Worm (Caenorhabditis elegans) whole organism, L1 larva: ENCODE results near the gene srd-56.

ENCODE experiments used
- C04F5.9 ChIP-seq: sonication (generic microtip); optimal IDR thresholded peaks from 2 replicates; lab custom pipeline; 2016; ENCODE audit warnings: missing genetic modification characterization, missing compliant biosample characterization
- Y116A8C.19 ChIP-seq: sonication (generic microtip); optimal IDR thresholded peaks from 2 replicates; lab custom pipeline; 2016; ENCODE audit warnings: missing compliant biosample characterization, missing genetic modification characterization, borderline replicate concordance
- alr-1 ChIP-seq: fragments of 200-800 bp; sonication (Bioruptor generic); optimal IDR thresholded peaks from 2 replicates; lab custom pipeline; 2018; ENCODE audit warnings: borderline replicate concordance, mild to moderate bottlenecking, missing genetic modification characterization, missing compliant biosample characterization
- ama-1 ChIP-seq: fragments of 150-350 bp; optimal IDR thresholded peaks from 2 replicates; lab custom pipeline; 2014
- blmp-1 ChIP-seq: fragments of 150-350 bp; optimal IDR thresholded peaks from 2 replicates; lab custom pipeline; 2014; ENCODE audit warnings: missing biosample characterization, missing genetic modification characterization
- ceh-63 ChIP-seq: fragments of 200-800 bp; sonication (Bioruptor generic); optimal IDR thresholded peaks from 2 replicates; lab custom pipeline; 2018; ENCODE audit warnings: mild to moderate bottlenecking, missing genetic modification characterization, missing compliant biosample characterization
- ceh-90 ChIP-seq: sonication (generic microtip); optimal IDR thresholded peaks from 2 replicates; lab custom pipeline; 2016; ENCODE audit warnings: missing genetic modification characterization, missing compliant biosample characterization
- ces-1 ChIP-seq: fragments of 150-350 bp; optimal IDR thresholded peaks from 2 replicates; lab custom pipeline; 2014; ENCODE audit warnings: missing biosample characterization, missing genetic modification reagents, missing genetic modification characterization
- dpl-1 ChIP-seq, 3 experiments: fragments of 150-350 bp in 2 of 3; sonication (generic microtip) in 1 of 3; optimal IDR thresholded peaks; 2 replicates each; lab custom pipeline; 2014 to 2017; ENCODE audit warnings: missing biosample characterization in 3 of 3, missing genetic modification characterization in 3 of 3, missing genetic modification reagents in 3 of 3
- efl-1 ChIP-seq, 4 experiments: fragments of 150-350 bp; optimal IDR thresholded peaks in 3 of 4; peaks in 1 of 4; 1 replicate in 1 of 4; 2 replicates in 3 of 4; lab custom pipeline; 2014; ENCODE audit warnings: missing biosample characterization in 2 of 4, missing genetic modification characterization in 2 of 4, missing genetic modification reagents in 2 of 4
- egl-13 ChIP-seq: sonication (generic microtip); optimal IDR thresholded peaks from 2 replicates; lab custom pipeline; 2016; ENCODE audit warnings: missing genotype, missing genetic modification reagents, missing genetic modification characterization, missing compliant biosample characterization
- elt-2 ChIP-seq: sonication (generic microtip); optimal IDR thresholded peaks from 2 replicates; lab custom pipeline; 2016; ENCODE audit warnings: missing genetic modification characterization, mild to moderate bottlenecking, inconsistent platforms, missing compliant biosample characterization, missing genetic modification reagents
- fos-1 ChIP-seq: fragments of 150-350 bp; optimal IDR thresholded peaks from 2 replicates; lab custom pipeline; 2014; ENCODE audit warnings: missing biosample characterization, missing genetic modification characterization
- hlh-17 ChIP-seq: fragments of 200-800 bp; sonication (Bioruptor generic); optimal IDR thresholded peaks from 2 replicates; lab custom pipeline; 2018; ENCODE audit warnings: missing genetic modification characterization, mild to moderate bottlenecking, missing compliant biosample characterization, moderate library complexity, borderline replicate concordance
- irx-1 ChIP-seq: sonication (generic microtip); optimal IDR thresholded peaks from 2 replicates; lab custom pipeline; 2016; ENCODE audit warnings: missing genetic modification characterization, missing compliant biosample characterization
- lin-13 ChIP-seq: fragments of 150-350 bp; optimal IDR thresholded peaks from 2 replicates; lab custom pipeline; 2014; ENCODE audit warnings: missing biosample characterization, missing genetic modification reagents, missing genetic modification characterization
- lin-14 ChIP-seq: fragments of 200-800 bp; sonication (Bioruptor generic); optimal IDR thresholded peaks from 2 replicates; lab custom pipeline; 2018; ENCODE audit warnings: mild to moderate bottlenecking, missing genetic modification characterization, moderate library complexity, missing compliant biosample characterization
- lin-39 ChIP-seq: fragments of 150-350 bp; optimal IDR thresholded peaks from 2 replicates; lab custom pipeline; 2014; ENCODE audit warnings: missing biosample characterization, missing genetic modification reagents, missing genetic modification characterization
- lir-3 ChIP-seq: sonication (generic microtip); optimal IDR thresholded peaks from 2 replicates; lab custom pipeline; 2016; ENCODE audit warnings: mild to moderate bottlenecking, missing genetic modification characterization, moderate library complexity, missing compliant biosample characterization; ENCODE audit not compliant: poor library complexity
- mef-2 ChIP-seq: fragments of 150-350 bp; optimal IDR thresholded peaks from 2 replicates; lab custom pipeline; 2014; ENCODE audit warnings: missing biosample characterization, missing genetic modification characterization
- mep-1 ChIP-seq: fragments of 150-350 bp; optimal IDR thresholded peaks from 2 replicates; lab custom pipeline; 2014; ENCODE audit warnings: missing biosample characterization, missing genetic modification characterization
- nhr-11 ChIP-seq: fragments of 150-350 bp; optimal IDR thresholded peaks from 2 replicates; lab custom pipeline; 2014; ENCODE audit warnings: missing biosample characterization, missing genetic modification characterization
- nhr-12 ChIP-seq: sonication (generic microtip); optimal IDR thresholded peaks from 2 replicates; lab custom pipeline; 2017; ENCODE audit warnings: missing biosample characterization, missing genetic modification characterization
- nhr-20 ChIP-seq: sonication (generic microtip); optimal IDR thresholded peaks from 2 replicates; lab custom pipeline; 2016; ENCODE audit warnings: mild to moderate bottlenecking, missing genetic modification characterization, missing compliant biosample characterization
- nhr-71 ChIP-seq: sonication (generic microtip); optimal IDR thresholded peaks from 2 replicates; lab custom pipeline; 2016; ENCODE audit warnings: mild to moderate bottlenecking, missing genetic modification characterization, moderate library complexity, missing compliant biosample characterization
- nhr-76 ChIP-seq: sonication (generic microtip); optimal IDR thresholded peaks from 2 replicates; lab custom pipeline; 2017; ENCODE audit warnings: missing biosample characterization, missing genetic modification characterization
- nhr-77 ChIP-seq: fragments of 150-350 bp; optimal IDR thresholded peaks from 2 replicates; lab custom pipeline; 2014; ENCODE audit warnings: missing biosample characterization, missing genetic modification characterization
- nhr-90 ChIP-seq: sonication (generic microtip); optimal IDR thresholded peaks from 2 replicates; lab custom pipeline; 2016; ENCODE audit warnings: mild to moderate bottlenecking, missing genetic modification characterization, missing compliant biosample characterization; ENCODE audit not compliant: poor library complexity
- pqm-1 ChIP-seq: sonication (generic microtip); optimal IDR thresholded peaks from 3 replicates; lab custom pipeline; 2017; ENCODE audit warnings: missing biosample characterization, missing genetic modification characterization
- rnt-1 ChIP-seq: sonication (generic microtip); optimal IDR thresholded peaks from 2 replicates; lab custom pipeline; 2016; ENCODE audit warnings: mild to moderate bottlenecking, missing genetic modification characterization, moderate library complexity, missing compliant biosample characterization
- skn-1 ChIP-seq: fragments of 150-350 bp; optimal IDR thresholded peaks from 2 replicates; lab custom pipeline; 2014; ENCODE audit warnings: missing biosample characterization, missing genetic modification characterization
- snu-23 ChIP-seq: sonication (generic microtip); optimal IDR thresholded peaks from 2 replicates; lab custom pipeline; 2016; ENCODE audit warnings: missing genetic modification characterization, missing compliant biosample characterization
- unc-62 ChIP-seq: fragments of 150-350 bp; optimal IDR thresholded peaks from 2 replicates; lab custom pipeline; 2014; ENCODE audit warnings: missing biosample characterization, missing genetic modification reagents, missing genetic modification characterization
- unc-86 ChIP-seq: sonication (generic microtip); optimal IDR thresholded peaks from 2 replicates; lab custom pipeline; 2016; ENCODE audit warnings: missing genetic modification characterization, missing compliant biosample characterization
- vab-15 ChIP-seq: sonication (generic microtip); optimal IDR thresholded peaks from 2 replicates; lab custom pipeline; 2017; ENCODE audit warnings: missing genotype, mild to moderate bottlenecking, missing genetic modification characterization, missing compliant biosample characterization
- xbp-1 ChIP-seq: sonication (generic microtip); optimal IDR thresholded peaks from 2 replicates; lab custom pipeline; 2016; ENCODE audit warnings: missing genetic modification characterization, missing compliant biosample characterization
- zip-4 ChIP-seq: fragments of 200-800 bp; sonication (Bioruptor generic); optimal IDR thresholded peaks from 2 replicates; lab custom pipeline; 2018; ENCODE audit warnings: mild to moderate bottlenecking, missing genetic modification characterization, moderate library complexity, missing compliant biosample characterization
- ztf-11 ChIP-seq, 2 experiments: sonication (generic microtip); optimal IDR thresholded peaks; 2 replicates each; lab custom pipeline; 2016 to 2017; ENCODE audit warnings: missing genetic modification characterization in 2 of 2, missing biosample characterization in 1 of 2, missing compliant biosample characterization in 1 of 2
- ztf-4 ChIP-seq: fragments of 150-350 bp; optimal IDR thresholded peaks from 2 replicates; lab custom pipeline; 2014; ENCODE audit warnings: missing biosample characterization, missing genetic modification characterization

The srd-56 gene

DNA sequence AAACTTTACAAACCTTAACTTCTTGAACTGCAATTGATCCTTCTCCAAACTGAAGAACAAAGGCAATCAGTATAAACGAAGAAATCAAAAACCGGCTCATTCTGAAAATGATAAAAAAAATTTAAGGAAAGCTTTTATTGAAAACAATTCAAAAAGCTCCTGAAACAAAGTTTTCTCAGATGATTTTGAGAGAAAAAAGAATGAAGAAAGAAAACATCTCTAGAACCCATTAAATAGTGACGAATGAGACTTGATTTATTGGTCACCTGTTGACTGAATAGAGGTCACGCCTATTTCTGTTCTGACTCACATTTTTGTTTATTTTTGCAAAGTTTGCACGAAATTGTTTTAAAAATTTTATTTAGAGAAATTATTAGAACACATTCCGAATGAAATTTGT is 8.3 kb upstream of the srd-56 start, which contains the start of gene E04F6.8:
Gene E04F6.8 (minus strand): TSS at position 101 of the 400 bp plus-strand sequence.
- TF ChIP-seq ceh-63 (GFP tag; lab: Kevin White, UChicago) (no peak), lir-3 (tag; lab: Kevin White, UChicago) (peak; percentile 45), Y116A8C.19 (tag; lab: Kevin White, UChicago) (no peak), pqm-1 (tag; lab: Kevin White, UChicago) (no peak), egl-13 (tag; lab: Kevin White, UChicago) (no peak), unc-86 (tag; lab: Kevin White, UChicago) (no peak), lin-39 (tag; lab: Kevin White, UChicago) (no peak), C04F5.9 (tag; lab: Kevin White, UChicago) (no peak), lin-14 (GFP tag; lab: Kevin White, UChicago) (peak; percentile 45), lin-13 (GFP tag; lab: Kevin White, UChicago) (no peak), nhr-12 (tag; lab: Kevin White, UChicago) (no peak), dpl-1 (GFP tag; optimal IDR thresholded peaks at IDR 0.05; lab: Kevin White, UChicago) (no peak), ceh-90 (tag; lab: Kevin White, UChicago) (no peak), nhr-11 (tag; lab: Kevin White, UChicago) (no peak), mef-2 (no peak), hlh-17 (GFP tag; lab: Kevin White, UChicago) (no peak), skn-1 (tag; lab: Kevin White, UChicago) (no peak), nhr-20 (no peak), xbp-1 (tag; lab: Kevin White, UChicago) (no peak), nhr-90 (tag; lab: Kevin White, UChicago) (no peak), rnt-1 (peak; percentile 14), ztf-4 (tag; lab: Kevin White, UChicago) (no peak)

- TF ChIP-seq nhr-11 (tag; lab: Kevin White, UChicago) = no peak
- TF ChIP-seq ces-1 (GFP tag; lab: Kevin White, UChicago) = no peak
- no peak for TF ChIP-seq vab-15
- no peak for TF ChIP-seq zip-4
- TF ChIP-seq nhr-77 = no peak
- no peak for TF ChIP-seq irx-1 (tag; lab: Kevin White, UChicago)
- no peak for TF ChIP-seq fos-1 (tag; lab: Kevin White, UChicago)
- TF ChIP-seq snu-23 = no peak
- no peak for TF ChIP-seq nhr-71 (tag; lab: Kevin White, UChicago)
Measured at ce11 chrII:7210187-7210586, 7.2 kb upstream of the srd-56 start, which contains the start of gene E04F6.15. E04F6.15 (minus strand) TSS chrII:7210287.

DNA sequence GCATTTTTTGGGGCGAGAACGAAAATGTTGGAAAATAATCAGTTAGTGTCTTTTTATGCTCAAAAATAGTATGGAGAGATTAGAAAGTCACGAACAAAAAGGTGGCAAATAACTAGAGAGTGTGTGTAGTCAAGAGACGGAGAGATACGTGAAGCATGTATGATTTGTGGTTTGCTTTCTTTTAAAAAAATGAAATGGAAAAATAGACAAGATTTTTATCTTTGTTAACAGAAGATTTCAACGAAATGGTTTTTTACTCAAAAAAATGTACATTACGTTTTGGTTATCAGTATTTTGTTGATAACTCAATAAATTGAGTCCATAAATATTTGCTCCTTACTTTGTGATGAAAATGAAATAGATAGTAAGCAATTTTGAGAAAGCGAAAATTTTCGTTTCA is 5.2 kb upstream of the srd-56 start, which contains the start of gene dhs-7:
Gene dhs-7 (minus strand): TSS at position 277 of the 400 bp plus-strand sequence.
- TF ChIP-seq elt-2 (tag; lab: Kevin White, UChicago) (peak; percentile 44), nhr-12 (tag; lab: Kevin White, UChicago) (no peak), blmp-1 (tag; lab: Kevin White, UChicago) (no peak), ama-1 (lab: Kevin White, UChicago) (no peak), pqm-1 (tag; lab: Kevin White, UChicago) (no peak), nhr-77 (no peak)
- TF ChIP-seq, all 84 proteins: peak for 1

- TF ChIP-seq lin-13 (GFP tag; lab: Kevin White, UChicago) (no peak), efl-1 (optimal IDR thresholded peaks at IDR 0.05; lab: Kevin White, UChicago) (no peak), efl-1 (GFP tag; optimal IDR thresholded peaks at IDR 0.05 in 1 of 2; lab: Kevin White, UChicago) (peak in 1 of 2 experiments; percentile 78)
Measured at ce11 chrII:7207649-7208048, 4.6 kb upstream of the srd-56 start.

- TF ChIP-seq lin-13 (GFP tag; lab: Kevin White, UChicago) (no peak), mep-1 (tag; lab: Kevin White, UChicago) (no peak), ztf-11 (tag; optimal IDR thresholded peaks at IDR 0.05; lab: Kevin White, UChicago) (no peak), nhr-90 (tag; lab: Kevin White, UChicago) (no peak), unc-62 (no peak), hlh-17 (GFP tag; lab: Kevin White, UChicago) (no peak), alr-1 (tag; lab: Kevin White, UChicago) (no peak), nhr-76 (tag; lab: Kevin White, UChicago) (no peak), pqm-1 (tag; lab: Kevin White, UChicago) (no peak)
Measured at ce11 chrII:7205388-7205787, 2.4 kb upstream of the srd-56 start, which contains the start of gene srd-59. srd-59 (plus strand) TSS chrII:7205688.
